Fruit fly (Drosophila melanogaster) whole organism, larva: ENCODE measurements around the gene CG34174.

Experiments used
- noc ChIP-seq: fragments of 200-800 bp; sonication (Bioruptor generic); optimal IDR thresholded peaks from 3 replicates; lab custom pipeline; 2019; ENCODE audit warnings: missing biosample characterization, mild to moderate bottlenecking, missing genetic modification characterization, moderate library complexity

The CG34174 gene

DNA sequence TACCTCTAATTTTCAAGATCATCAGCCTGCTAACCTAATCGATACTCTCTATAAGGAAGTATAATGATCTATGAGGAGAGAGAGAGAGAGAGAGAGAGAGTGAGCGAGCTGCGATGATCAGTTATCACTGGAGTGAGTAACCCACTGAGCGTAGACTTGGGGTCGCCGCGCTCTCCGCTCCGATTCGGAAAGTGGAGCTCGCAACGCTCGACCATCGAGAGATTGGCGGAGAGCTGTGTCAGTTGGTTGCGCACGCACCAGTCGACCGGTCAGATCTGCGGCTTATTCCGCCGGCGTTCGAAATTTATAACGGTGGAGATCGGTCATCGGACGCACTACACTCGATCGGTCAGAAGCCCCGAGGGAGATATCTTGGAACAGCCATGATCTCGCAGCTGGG lies 28.1 kb downstream of the CG34174 start, which contains the start of gene CG4267:
Gene CG4267, plus strand, starts transcription at position 240 of the 400 bp plus-strand sequence.
- TF ChIP-seq noc (tag; lab: Kevin White, UChicago) = no peak

DNA sequence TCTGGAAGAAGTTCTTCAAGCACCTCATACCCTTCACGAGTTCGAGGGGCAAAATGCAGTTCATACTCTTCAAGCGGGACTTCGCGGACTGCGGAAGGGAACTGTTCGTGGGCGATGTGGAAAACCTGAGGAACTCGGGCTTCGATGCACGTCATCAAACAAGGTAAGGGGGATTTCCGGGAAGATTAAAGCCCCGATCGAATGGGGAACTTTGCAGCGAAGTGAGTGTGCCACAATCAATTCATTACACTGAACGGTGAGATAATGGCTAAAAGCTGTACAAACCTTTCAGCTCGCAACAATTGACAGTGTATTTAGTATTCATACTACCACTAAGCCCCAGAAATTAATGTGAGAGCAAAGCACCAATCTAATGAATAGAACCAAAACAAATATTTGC lies 28.7 kb downstream of the CG34174 start:
- TF ChIP-seq noc (tag; lab: Kevin White, UChicago) = no peak

DNA sequence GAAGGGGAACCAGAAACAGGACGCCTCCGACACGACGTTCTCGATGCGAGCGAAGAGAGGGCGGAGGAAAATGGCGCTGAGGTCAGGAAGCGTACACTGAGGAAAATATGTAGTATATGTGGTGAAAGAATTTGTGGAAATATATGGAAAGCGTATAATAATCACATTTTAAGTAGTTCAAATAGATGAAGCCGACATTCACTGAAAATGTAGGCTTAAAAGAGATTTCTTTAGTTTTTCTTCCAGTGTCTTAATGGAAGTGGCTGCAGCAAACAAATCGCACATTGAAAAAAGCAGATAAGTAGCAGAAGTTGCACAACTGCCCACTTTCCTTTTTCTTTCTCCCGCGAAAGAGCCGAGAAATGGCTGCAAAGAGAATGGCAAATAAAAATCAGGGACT lies 35.5 kb downstream of the CG34174 start:
- TF ChIP-seq noc (tag; lab: Kevin White, UChicago) = no peak

DNA sequence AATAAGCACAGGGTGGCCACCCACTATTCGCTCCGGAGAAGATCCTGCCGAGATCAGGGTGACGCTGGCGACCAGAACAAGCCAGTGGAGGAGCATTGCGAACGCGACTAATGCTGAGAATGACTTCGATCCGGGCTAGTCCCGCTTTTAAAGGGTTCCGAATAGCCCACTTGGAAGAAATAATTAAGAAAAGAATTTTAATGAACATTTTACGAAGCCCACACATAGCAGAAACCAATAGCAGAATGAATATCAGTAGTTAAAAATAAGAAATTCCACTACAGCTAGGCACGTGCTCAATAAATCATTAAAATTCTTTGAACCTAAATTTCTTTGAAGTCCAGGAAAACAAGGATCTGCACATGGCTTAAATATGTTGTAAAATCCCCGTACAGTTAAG lies 37.1 kb downstream of the CG34174 start, which contains the start of gene Ser12:
Gene Ser12, minus strand, starts transcription at position 101 of the 400 bp plus-strand sequence.
- TF ChIP-seq noc (tag; lab: Kevin White, UChicago) = no peak

DNA sequence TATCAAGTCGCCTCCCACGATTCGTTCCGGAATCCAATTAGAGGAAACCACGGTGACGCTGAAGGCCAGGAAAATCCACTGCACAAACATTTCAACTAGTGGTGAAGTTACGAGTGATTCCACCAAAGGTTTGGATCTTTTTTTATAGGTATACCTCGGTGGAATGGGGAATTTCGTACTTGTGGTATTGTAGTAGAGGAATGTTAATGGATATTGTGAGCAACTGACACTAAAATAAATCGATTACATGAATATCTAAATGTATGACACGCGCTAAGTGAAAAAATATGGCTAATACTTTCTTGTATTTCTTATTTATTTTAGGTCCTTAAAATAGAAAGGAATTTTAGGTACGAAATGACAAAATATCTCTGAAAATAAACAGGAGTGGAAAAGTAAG lies 38.2 kb downstream of the CG34174 start, which contains the start of gene CG17239:
Gene CG17239, minus strand, starts transcription at position 101 of the 400 bp plus-strand sequence.
- TF ChIP-seq noc (tag; lab: Kevin White, UChicago) = no peak

DNA sequence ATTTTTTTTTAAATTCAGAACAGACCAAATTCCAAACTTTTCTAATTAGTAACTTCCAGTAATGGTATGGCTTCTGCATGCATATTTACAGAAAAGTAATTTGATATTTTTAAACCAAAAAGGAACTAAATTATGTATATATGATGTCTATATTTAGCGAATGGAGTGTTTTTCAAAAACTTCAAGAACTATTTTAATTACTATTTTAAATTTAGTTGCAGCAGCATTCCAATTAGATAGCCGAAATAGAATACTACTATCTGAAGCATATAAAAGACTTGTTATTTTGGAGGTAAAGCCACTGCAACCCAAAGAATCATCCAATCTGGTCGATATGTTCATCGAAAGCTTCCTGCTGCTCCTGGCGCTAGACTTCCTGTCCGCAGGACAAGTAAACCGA lies 38.7 kb downstream of the CG34174 start, which contains the start of gene CG17234:
Gene CG17234, plus strand, starts transcription at position 301 of the 400 bp plus-strand sequence.
- TF ChIP-seq noc (tag; lab: Kevin White, UChicago) = no peak

DNA sequence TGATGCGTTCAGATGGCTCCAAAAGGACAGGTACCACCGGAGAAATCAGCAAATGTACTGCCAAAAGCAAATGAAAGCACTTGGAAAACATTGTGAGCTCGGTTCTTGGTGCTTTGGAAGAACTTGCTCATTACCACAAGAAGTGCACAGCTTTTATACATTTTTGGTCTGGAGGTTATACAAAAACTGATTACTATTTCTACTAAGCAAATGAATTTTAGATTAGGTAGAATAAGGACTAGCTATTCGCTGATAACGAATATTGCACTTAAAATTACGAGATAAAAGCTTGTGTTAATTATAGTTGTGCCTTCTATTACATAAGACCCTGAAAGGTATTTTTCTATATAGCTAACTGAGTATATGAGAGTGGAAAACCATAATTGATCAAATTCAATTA lies 40.9 kb downstream of the CG34174 start, which contains the start of gene Send1:
Gene Send1, minus strand, starts transcription at position 101 of the 400 bp plus-strand sequence.
- TF ChIP-seq noc (tag; lab: Kevin White, UChicago) = no peak

DNA sequence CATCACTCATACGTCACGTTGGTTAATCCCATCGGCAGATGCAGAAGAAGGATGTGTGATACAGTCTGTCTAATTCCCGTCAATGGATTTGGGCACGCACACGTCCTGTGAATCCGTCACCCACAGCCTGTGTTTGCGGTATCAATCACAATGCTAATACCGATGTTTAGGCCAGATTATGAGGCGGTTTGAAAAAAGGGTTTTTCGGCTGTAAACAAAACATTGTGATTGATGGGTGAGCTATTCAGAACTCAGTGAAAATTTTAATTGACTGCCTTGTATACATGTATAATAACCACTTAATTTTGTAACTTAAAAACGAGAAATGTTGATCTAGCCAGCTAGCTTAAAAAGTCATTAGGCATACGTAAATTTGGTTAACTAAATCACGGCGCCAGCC lies 49.1 kb downstream of the CG34174 start, which contains the start of gene CG4270:
Gene CG4270, plus strand, starts transcription at position 301 of the 400 bp plus-strand sequence.
- no peak for TF ChIP-seq noc (tag; lab: Kevin White, UChicago)
